Fruit fly (Drosophila melanogaster) whole organism, embryonic: ENCODE measurements around the gene CG13676.
A peak's percentile ranks its signal among the peaks of the same experiment; 100 is the strongest.

ENCODE experiments used
- Adf1 ChIP-seq: fragments of 200-800 bp; sonication (Bioruptor generic); IDR thresholded peaks from 2 replicates; pipeline ENCODE4 v1.3.6; 2022; ENCODE audit warnings: missing biosample characterization, missing genetic modification characterization
- Asciz ChIP-seq: fragments of 200-800 bp; sonication (Bioruptor generic); optimal IDR thresholded peaks from 2 replicates; lab custom pipeline; 2017; ENCODE audit warnings: missing biosample characterization, mild to moderate bottlenecking, missing genetic modification characterization, missing genetic modification reagents
- CG1024 ChIP-seq: fragments of 200-800 bp; sonication (Bioruptor generic); IDR thresholded peaks from 2 replicates; pipeline ENCODE4 v1.3.6; 2022; ENCODE audit warnings: missing biosample characterization, missing genetic modification characterization
- CG11398 ChIP-seq: fragments of 200-800 bp; sonication (Bioruptor generic); optimal IDR thresholded peaks from 2 replicates; lab custom pipeline; 2016; ENCODE audit warnings: missing biosample characterization, missing genetic modification characterization
- CG11456 ChIP-seq: fragments of 200-800 bp; sonication (Bioruptor generic); IDR thresholded peaks from 3 replicates; pipeline ENCODE4 v1.3.6; 2022; ENCODE audit warnings: missing biosample characterization, missing genetic modification characterization
- CG13296 ChIP-seq: fragments of 200-800 bp; sonication (Bioruptor generic); optimal IDR thresholded peaks from 3 replicates; lab custom pipeline; 2018; ENCODE audit warnings: missing biosample characterization, mild to moderate bottlenecking, missing genetic modification characterization
- CG15514 ChIP-seq: fragments of 200-800 bp; sonication (Bioruptor generic); optimal IDR thresholded peaks from 3 replicates; lab custom pipeline; 2017; ENCODE audit warnings: missing biosample characterization, missing genetic modification characterization, mild to moderate bottlenecking, moderate library complexity, missing genetic modification reagents
- CG1647 ChIP-seq: fragments of 200-800 bp; sonication (Bioruptor generic); optimal IDR thresholded peaks from 3 replicates; lab custom pipeline; 2016; ENCODE audit warnings: missing biosample characterization, missing genetic modification characterization
- CG16779 ChIP-seq: fragments of 200-800 bp; sonication (Bioruptor generic); IDR thresholded peaks from 2 replicates; pipeline ENCODE4 v1.3.6; 2022; ENCODE audit warnings: missing biosample characterization, missing genetic modification characterization
- CG1832 ChIP-seq: fragments of 200-800 bp; sonication (Bioruptor generic); optimal IDR thresholded peaks from 2 replicates; lab custom pipeline; 2017; ENCODE audit warnings: missing biosample characterization, mild to moderate bottlenecking, missing genetic modification characterization, inconsistent platforms
- CG2129 ChIP-seq: fragments of 200-800 bp; sonication (Bioruptor generic); IDR thresholded peaks from 2 replicates; pipeline ENCODE4 v1.3.6; 2022; ENCODE audit warnings: missing biosample characterization, missing genetic modification characterization; ENCODE audit not compliant: partially characterized antibody
- CG2712 ChIP-seq: fragments of 200-800 bp; optimal IDR thresholded peaks from 3 replicates; lab custom pipeline; 2019; ENCODE audit warnings: missing biosample characterization, mild to moderate bottlenecking, missing genetic modification characterization, moderate library complexity
- CG30020 ChIP-seq: fragments of 200-800 bp; optimal IDR thresholded peaks from 2 replicates; lab custom pipeline; 2019; ENCODE audit warnings: missing biosample characterization, mild to moderate bottlenecking, missing genetic modification characterization, moderate library complexity
- CG3726 ChIP-seq: fragments of 200-800 bp; sonication (Bioruptor generic); IDR thresholded peaks from 3 replicates; pipeline ENCODE4, ENCODE4 v1.3.6; 2022; ENCODE audit warnings: missing biosample characterization, missing genetic modification characterization
- CG3847 ChIP-seq: fragments of 200-800 bp; sonication (Bioruptor generic); IDR thresholded peaks from 2 replicates; pipeline ENCODE4 v1.3.6; 2022; ENCODE audit warnings: missing biosample characterization, missing genetic modification characterization
- CG4328 ChIP-seq: fragments of 200-800 bp; sonication (Bioruptor generic); optimal IDR thresholded peaks from 3 replicates; lab custom pipeline; 2017; ENCODE audit warnings: missing biosample characterization, missing genetic modification reagents, missing genetic modification characterization
- CG4730 ChIP-seq: fragments of 200-800 bp; sonication (Bioruptor generic); IDR thresholded peaks from 2 replicates; pipeline ENCODE4 v1.3.6; 2022; ENCODE audit warnings: missing biosample characterization, missing genetic modification characterization
- CG9437 ChIP-seq: fragments of 200-800 bp; sonication (Bioruptor generic); optimal IDR thresholded peaks from 2 replicates; lab custom pipeline; 2018; ENCODE audit warnings: missing biosample characterization, mild to moderate bottlenecking, missing genetic modification characterization
- CG9609 ChIP-seq: fragments of 200-800 bp; sonication (Bioruptor generic); optimal IDR thresholded peaks from 3 replicates; lab custom pipeline; 2016; ENCODE audit warnings: missing biosample characterization, missing genetic modification characterization
- CoRest ChIP-seq: fragments of 200-800 bp; sonication (Bioruptor generic); optimal IDR thresholded peaks from 3 replicates; lab custom pipeline; 2018; ENCODE audit warnings: missing biosample characterization, mild to moderate bottlenecking, missing genetic modification characterization, moderate library complexity
- Deaf1 ChIP-seq: fragments of 200-800 bp; optimal IDR thresholded peaks from 3 replicates; lab custom pipeline; 2019; ENCODE audit warnings: missing biosample characterization, mild to moderate bottlenecking, missing genetic modification characterization, moderate library complexity
- Dip3 ChIP-seq: fragments of 200-800 bp; sonication (Bioruptor generic); optimal IDR thresholded peaks from 3 replicates; lab custom pipeline; 2016; ENCODE audit warnings: missing biosample characterization, missing genetic modification characterization
- Dll ChIP-seq: fragments of 200-800 bp; sonication (Bioruptor generic); IDR thresholded peaks from 4 replicates; pipeline ENCODE4 v1.3.6; 2022; ENCODE audit warnings: missing biosample characterization, missing genetic modification characterization; ENCODE audit not compliant: partially characterized antibody
- Doc2 ChIP-seq: fragments of 200-800 bp; sonication (Bioruptor generic); IDR thresholded peaks from 2 replicates; pipeline ENCODE4 v1.3.6; 2022; ENCODE audit warnings: missing biosample characterization, missing genetic modification characterization
- Ets97D ChIP-seq: fragments of 200-800 bp; sonication (Bioruptor generic); optimal IDR thresholded peaks from 3 replicates; lab custom pipeline; 2016; ENCODE audit warnings: missing biosample characterization, missing genetic modification characterization
- Kr ChIP-seq: fragments of 200-800 bp; sonication (Bioruptor generic); optimal IDR thresholded peaks from 2 replicates; lab custom pipeline; 2017; ENCODE audit warnings: missing biosample characterization, mild to moderate bottlenecking, missing genetic modification characterization
- Myb ChIP-seq: fragments of 200-800 bp; sonication (Bioruptor generic); optimal IDR thresholded peaks from 2 replicates; lab custom pipeline; 2016; ENCODE audit warnings: missing biosample characterization, missing genetic modification characterization
- Oaz ChIP-seq: fragments of 200-800 bp; sonication (Bioruptor generic); IDR thresholded peaks from 2 replicates; pipeline ENCODE4 v1.3.6; 2022; ENCODE audit warnings: missing biosample characterization, missing genetic modification characterization
- Six4 ChIP-seq: fragments of 200-800 bp; sonication (Bioruptor generic); optimal IDR thresholded peaks from 2 replicates; lab custom pipeline; 2016; ENCODE audit warnings: missing biosample characterization, missing genetic modification characterization
- ase ChIP-seq: fragments of 200-800 bp; sonication (Bioruptor generic); IDR thresholded peaks from 3 replicates; pipeline ENCODE4 v1.3.6; 2022; ENCODE audit warnings: missing biosample characterization, missing genetic modification characterization
- caup ChIP-seq: fragments of 200-800 bp; sonication (Bioruptor generic); optimal IDR thresholded peaks from 3 replicates; lab custom pipeline; 2017; ENCODE audit warnings: missing biosample characterization, mild to moderate bottlenecking, missing genetic modification characterization, moderate library complexity; ENCODE audit not compliant: severe bottlenecking
- corto ChIP-seq: fragments of 200-800 bp; sonication (Bioruptor generic); optimal IDR thresholded peaks from 2 replicates; lab custom pipeline; 2016; ENCODE audit warnings: missing biosample characterization, mild to moderate bottlenecking, missing genetic modification characterization, moderate library complexity
- emc ChIP-seq: fragments of 200-800 bp; sonication (Bioruptor generic); optimal IDR thresholded peaks from 2 replicates; lab custom pipeline; 2016; ENCODE audit warnings: missing biosample characterization, missing genetic modification characterization
- gsb-n ChIP-seq: fragments of 200-800 bp; sonication (Bioruptor generic); optimal IDR thresholded peaks from 3 replicates; lab custom pipeline; 2018; ENCODE audit warnings: missing biosample characterization, mild to moderate bottlenecking, missing genetic modification characterization
- hth ChIP-seq: fragments of >200 bp; optimal IDR thresholded peaks from 2 replicates; lab custom pipeline; 2017; ENCODE audit warnings: inconsistent platforms
- jumu ChIP-seq: fragments of 200-800 bp; sonication (Bioruptor generic); optimal IDR thresholded peaks from 3 replicates; lab custom pipeline; 2016; ENCODE audit warnings: missing biosample characterization, missing genetic modification characterization
- lilli ChIP-seq: fragments of 200-800 bp; sonication (Bioruptor generic); optimal IDR thresholded peaks from 3 replicates; lab custom pipeline; 2016; ENCODE audit warnings: missing biosample characterization, missing genetic modification characterization
- mirr ChIP-seq: fragments of 200-800 bp; sonication (Bioruptor generic); optimal IDR thresholded peaks from 3 replicates; lab custom pipeline; 2018; ENCODE audit warnings: missing biosample characterization, mild to moderate bottlenecking, missing genetic modification characterization
- mld ChIP-seq: fragments of 200-800 bp; sonication (Bioruptor generic); IDR thresholded peaks from 3 replicates; pipeline ENCODE4 v1.3.6; 2022; ENCODE audit warnings: missing biosample characterization, missing genetic modification characterization; ENCODE audit not compliant: partially characterized antibody
- otp ChIP-seq: fragments of 200-800 bp; sonication (Bioruptor generic); IDR thresholded peaks from 3 replicates; pipeline ENCODE4, ENCODE4 v1.3.6; 2022; ENCODE audit warnings: missing biosample characterization, missing genetic modification characterization
- ranshi ChIP-seq: fragments of 200-800 bp; sonication (Bioruptor generic); IDR thresholded peaks from 2 replicates; pipeline ENCODE4 v1.3.6; 2022; ENCODE audit warnings: missing biosample characterization, missing genetic modification characterization
- rib ChIP-seq: fragments of 200-800 bp; sonication (Bioruptor generic); IDR thresholded peaks from 2 replicates; pipeline ENCODE4 v1.3.6; 2022; ENCODE audit warnings: missing biosample characterization, missing genetic modification characterization
- scrt ChIP-seq: fragments of 200-800 bp; sonication (Bioruptor generic); optimal IDR thresholded peaks from 2 replicates; lab custom pipeline; 2018; ENCODE audit warnings: missing biosample characterization, mild to moderate bottlenecking, missing genetic modification characterization, moderate library complexity
- sim ChIP-seq: fragments of 200-800 bp; sonication (Bioruptor generic); IDR thresholded peaks from 2 replicates; pipeline ENCODE4 v1.3.6; 2022; ENCODE audit warnings: missing biosample characterization, missing genetic modification characterization
- tll ChIP-seq, 2 experiments: fragments of 200-800 bp in 1 of 2; fragments of >200 bp in 1 of 2; sonication (Bioruptor generic) in 1 of 2; optimal IDR thresholded peaks; 2 replicates each; lab custom pipeline; 2017 to 2019; ENCODE audit warnings: missing biosample characterization in 2 of 2, missing genetic modification characterization in 2 of 2, mild to moderate bottlenecking in 1 of 2, moderate library complexity in 1 of 2
- ttk ChIP-seq: fragments of 200-800 bp; sonication (Bioruptor generic); IDR thresholded peaks from 2 replicates; pipeline ENCODE4 v2.1.2; 2022; ENCODE audit warnings: missing biosample characterization, missing genetic modification characterization
- unc-4 ChIP-seq: fragments of 200-800 bp; sonication (Bioruptor generic); IDR thresholded peaks from 2 replicates; pipeline ENCODE4 v1.3.6; 2022; ENCODE audit warnings: missing biosample characterization, missing genetic modification characterization; ENCODE audit not compliant: partially characterized antibody
- vvl ChIP-seq: fragments of 200-800 bp; sonication (Bioruptor generic); IDR thresholded peaks from 2 replicates; pipeline ENCODE4 v1.3.6; 2022; ENCODE audit warnings: missing biosample characterization, missing genetic modification characterization
- zf30C ChIP-seq: fragments of 200-800 bp; sonication (Bioruptor generic); optimal IDR thresholded peaks from 3 replicates; lab custom pipeline; 2018; ENCODE audit warnings: missing biosample characterization, mild to moderate bottlenecking, missing genetic modification characterization
- zfh2 ChIP-seq: fragments of 200-800 bp; sonication (Bioruptor generic); optimal IDR thresholded peaks from 2 replicates; lab custom pipeline; 2016; ENCODE audit warnings: missing biosample characterization, missing genetic modification characterization

CG13676 gene

dm6 chr3L:8127712-8128210, 23.9 kb downstream of the CG13676 start, which contains the start of the genes Cds and Uba2:
TSS of gene Cds (plus strand) at chr3L:8127762.
TSS of gene Uba2 (minus strand) at chr3L:8127818.
- peak; percentile 94 for TF ChIP-seq CG15514 (GFP tag; lab: Kevin White, UChicago)
- peak; percentile 75; the same call in 2 of the 3 replicates for TF ChIP-seq CG3726
- peak; percentile 82 for TF ChIP-seq scrt
- TF ChIP-seq Oaz, result peak; percentile 83
- peak; percentile 87 for TF ChIP-seq otp (GFP tag; lab: Robert Waterston, UW)
- peak; percentile 82 for TF ChIP-seq CG30020
- TF ChIP-seq sim, result 0 out of 2 replicates have a peak, but pooled peaks have one; percentile 28
- peak; percentile 97 for TF ChIP-seq CG3847 (GFP tag; lab: Robert Waterston, UW)
- TF ChIP-seq emc (GFP tag; lab: Kevin White, UChicago), result peak; percentile 53
- TF ChIP-seq CG1647 (GFP tag; lab: Kevin White, UChicago), result peak; percentile 54
- TF ChIP-seq CG1024, result peak; percentile 69
- peak; percentile 85 for TF ChIP-seq ase (GFP tag; lab: Robert Waterston, UW)
- no peak for TF ChIP-seq Dll (GFP tag; lab: Robert Waterston, UW)
- TF ChIP-seq unc-4, result 0 out of 2 replicates have a peak, but pooled peaks have one; percentile 29
- TF ChIP-seq CG13296, result peak; percentile 93
- TF ChIP-seq zfh2 (GFP tag; lab: Kevin White, UChicago), result peak; percentile 90
- TF ChIP-seq rib, result peak; percentile 87
- peak; percentile 84 for TF ChIP-seq CG4730 (GFP tag; lab: Robert Waterston, UW)
- TF ChIP-seq vvl (GFP tag; lab: Robert Waterston, UW), result peak; percentile 90
- peak; percentile 81 for TF ChIP-seq CG9609
- TF ChIP-seq CG16779, result peak; percentile 87
- no peak for TF ChIP-seq zf30C (GFP tag; lab: Kevin White, UChicago)
- TF ChIP-seq CG4328 (GFP tag; lab: Kevin White, UChicago), result peak; percentile 93
- TF ChIP-seq Dip3, result peak; percentile 73
- peak; percentile 80 for TF ChIP-seq Adf1
- peak; percentile 91 for TF ChIP-seq CG11456 (GFP tag; lab: Robert Waterston, UW)
- peak; percentile 87 for TF ChIP-seq Six4 (GFP tag; lab: Kevin White, UChicago)
- peak; percentile 87 for TF ChIP-seq ttk (GFP tag; lab: Robert Waterston, UW)
- TF ChIP-seq CG9437 (GFP tag; lab: Kevin White, UChicago), result peak; percentile 81
- no peak for TF ChIP-seq gsb-n (tag; lab: Kevin White, UChicago)
- peak; percentile 94 for TF ChIP-seq lilli (GFP tag; lab: Kevin White, UChicago)
- no peak for TF ChIP-seq hth
- peak; percentile 94 for TF ChIP-seq CG2712 (tag; lab: Kevin White, UChicago)
- no peak for TF ChIP-seq Kr (GFP tag; lab: Kevin White, UChicago)
- TF ChIP-seq Ets97D, result peak; percentile 77
- peak; percentile 60; the same call in 1 of the 2 replicates for TF ChIP-seq Doc2 (GFP tag; lab: Robert Waterston, UW)
- peak; percentile 94 for TF ChIP-seq CoRest (tag; lab: Kevin White, UChicago)
- peak; percentile 89 for TF ChIP-seq ranshi (GFP tag; lab: Robert Waterston, UW)
- peak; percentile 19 for TF ChIP-seq Myb (GFP tag; lab: Kevin White, UChicago)
- no peak for TF ChIP-seq CG2129 (GFP tag; lab: Robert Waterston, UW)
- TF ChIP-seq jumu (GFP tag; lab: Kevin White, UChicago), result peak; percentile 71
- no peak for TF ChIP-seq mld (GFP tag; lab: Robert Waterston, UW)
- peak; percentile 80 for TF ChIP-seq mirr (GFP tag; lab: Kevin White, UChicago)
- TF ChIP-seq CG11398 (GFP tag; lab: Kevin White, UChicago), result peak; percentile 77
- no peak for TF ChIP-seq Deaf1 (tag; lab: Kevin White, UChicago)
- TF ChIP-seq CG1832 (GFP tag; lab: Kevin White, UChicago), result no peak
- TF ChIP-seq corto (GFP tag; lab: Kevin White, UChicago), result peak; percentile 79
- TF ChIP-seq caup, result peak; percentile 95
- TF ChIP-seq tll (GFP tag; optimal IDR thresholded peaks at IDR 0.05; lab: Kevin White, UChicago), result peak in 1 of 2 experiments; percentile 92
- TF ChIP-seq Asciz, result peak; percentile 85
